Worm (Caenorhabditis elegans): ENCODE measurements around the gene M03F8.1.

- TF ChIP-seq nhr-41 (GFP tag; IDR thresholded peaks at IDR 0.05) (no peak), nhr-25 (tag; optimal IDR thresholded peaks at IDR 0.05; ENCODE audit: borderline replicate concordance, insufficient read depth) (no peak), ceh-28 (tag; optimal IDR thresholded peaks at IDR 0.05) (no peak), aha-1 (tag) (no peak), aly-2 (tag; optimal IDR thresholded peaks at IDR 0.05) (no peak)
Measured at ce11 chrV:5951133-5951532, at the start of gene M03F8.1.
